1 fruit fly cellular context compared by ENCODE assay signal in the genomic region with DNA sequence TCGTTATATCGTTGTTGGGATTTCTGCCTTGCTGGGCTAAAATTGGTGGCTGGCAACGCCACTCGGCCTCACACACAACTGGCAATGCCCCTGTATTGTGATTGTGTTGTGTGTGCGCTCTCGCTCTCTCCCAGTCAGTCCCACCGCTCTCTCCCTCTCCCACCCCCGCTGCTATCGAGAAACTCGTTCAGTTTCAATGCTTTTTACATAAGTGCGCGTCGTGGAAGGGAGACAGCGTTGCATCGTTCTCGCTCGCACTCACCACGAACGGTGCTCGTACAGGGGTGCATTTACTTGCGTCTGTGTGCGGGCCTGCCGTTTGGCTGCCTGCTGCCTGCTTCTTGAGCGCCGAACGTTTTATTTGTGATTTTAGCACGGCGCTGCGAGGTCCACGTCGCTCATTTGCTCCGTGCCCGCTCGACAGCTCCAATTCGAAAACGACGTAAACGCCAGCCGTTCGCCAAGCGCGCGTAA.
A peak's percentile ranks its signal among the peaks of the same experiment; 100 is the strongest.
TF ChIP-seq lines count a peak whose summit lies in the region.

No protein-coding gene starts in this region.

TF ChIP-seq in whole organism, embryonic, 481 proteins besides CTCF, POLR2A, EP300 and RAD21 (continued from another document and continues in another):
- TF ChIP-seq sc (optimal IDR thresholded peaks at IDR 0.05; lab: Kevin White, UChicago) (no peak), sc (GFP tag; optimal IDR thresholded peaks at IDR 0.05; lab: Kevin White, UChicago) (no peak), Antp (GFP tag; optimal IDR thresholded peaks at IDR 0.05; lab: Kevin White, UChicago) (peak; percentile 6), CG5245 (GFP tag; optimal IDR thresholded peaks at IDR 0.05; lab: Kevin White, UChicago) (peak; percentile 4), CG8290 (GFP tag; optimal IDR thresholded peaks at IDR 0.05; lab: Kevin White, UChicago) (no peak), CG8290 (tag; optimal IDR thresholded peaks at IDR 0.05; lab: Kevin White, UChicago) (peak in 1 of 2 experiments; percentile 92), E2f2 (GFP tag; IDR thresholded peaks at IDR 0.05; lab: Robert Waterston, UW) (no peak), nmo (GFP tag; optimal IDR thresholded peaks at IDR 0.05; lab: Kevin White, UChicago) (peak; percentile 41), zen (tag; optimal IDR thresholded peaks at IDR 0.05; lab: Kevin White, UChicago) (peak; percentile 64), vvl (GFP tag; IDR thresholded peaks at IDR 0.05; lab: Robert Waterston, UW) (no peak), ap (GFP tag; IDR thresholded peaks at IDR 0.05; lab: Robert Waterston, UW) (no peak), Hr39 (optimal IDR thresholded peaks at IDR 0.05; lab: Kevin White, UChicago) (no peak), CG2678 (tag; optimal IDR thresholded peaks at IDR 0.05; lab: Kevin White, UChicago) (peak; percentile 29), Trl (optimal IDR thresholded peaks at IDR 0.05; lab: Kevin White, UChicago) (peak; percentile 95 to 97), Trl (GFP tag; optimal IDR thresholded peaks at IDR 0.05; lab: Kevin White, UChicago) (peak; percentile 70), Mes4 (GFP tag; optimal IDR thresholded peaks at IDR 0.05; lab: Kevin White, UChicago) (peak; percentile 1), mirr (GFP tag; optimal IDR thresholded peaks at IDR 0.05; lab: Kevin White, UChicago) (peak; percentile 91), HmgZ (tag; optimal IDR thresholded peaks at IDR 0.05; lab: Kevin White, UChicago) (peak; percentile 89), ind (GFP tag; optimal IDR thresholded peaks at IDR 0.05; lab: Kevin White, UChicago) (no peak), CG7745 (tag; optimal IDR thresholded peaks at IDR 0.05; lab: Kevin White, UChicago) (peak; percentile 53), Lpt (GFP tag; optimal IDR thresholded peaks at IDR 0.05; lab: Kevin White, UChicago) (no peak), CG9797 (GFP tag; optimal IDR thresholded peaks at IDR 0.05; lab: Kevin White, UChicago) (no peak), Nf-YA (GFP tag; IDR thresholded peaks at IDR 0.05; lab: Robert Waterston, UW) (no peak), her (GFP tag; optimal IDR thresholded peaks at IDR 0.05; lab: Kevin White, UChicago) (peak; percentile 67), CG33557 (GFP tag; optimal IDR thresholded peaks at IDR 0.05; lab: Kevin White, UChicago) (peak; percentile 27), Dll (GFP tag; IDR thresholded peaks at IDR 0.05; lab: Robert Waterston, UW; ENCODE audit: partially characterized antibody) (no peak), CG31365 (tag; optimal IDR thresholded peaks at IDR 0.05; lab: Kevin White, UChicago) (peak; percentile 65), CG17829 (tag; optimal IDR thresholded peaks at IDR 0.05; lab: Kevin White, UChicago) (peak; percentile 71), CG32532 (GFP tag; IDR thresholded peaks at IDR 0.05; lab: Robert Waterston, UW) (no peak), CG18599 (GFP tag; optimal IDR thresholded peaks at IDR 0.05; lab: Kevin White, UChicago) (peak; percentile 77), Hey (tag; optimal IDR thresholded peaks at IDR 0.05; lab: Kevin White, UChicago) (peak; percentile 83), CG15269 (tag; optimal IDR thresholded peaks at IDR 0.05; lab: Kevin White, UChicago) (peak; percentile 22), yki (optimal IDR thresholded peaks at IDR 0.05; lab: Kevin White, UChicago) (peak; percentile 87), D (optimal IDR thresholded peaks at IDR 0.05; lab: Kevin White, UChicago) (peak; percentile 96), D (GFP tag; optimal IDR thresholded peaks at IDR 0.05; lab: Kevin White, UChicago) (peak; percentile 20), CG10321 (GFP tag; IDR thresholded peaks at IDR 0.05; lab: Robert Waterston, UW) (no peak), Usf (GFP tag; optimal IDR thresholded peaks at IDR 0.05; lab: Kevin White, UChicago) (no peak), nom (GFP tag; optimal IDR thresholded peaks at IDR 0.05; lab: Kevin White, UChicago) (peak; percentile 90), CG10462 (GFP tag; optimal IDR thresholded peaks at IDR 0.05; lab: Kevin White, UChicago) (peak; percentile 26), run (tag; optimal IDR thresholded peaks at IDR 0.05; lab: Kevin White, UChicago) (no peak), CG9215 (GFP tag; IDR thresholded peaks at IDR 0.05; lab: Robert Waterston, UW) (no peak), CG3847 (GFP tag; IDR thresholded peaks at IDR 0.05; lab: Robert Waterston, UW) (no peak), Rx (GFP tag; IDR thresholded peaks at IDR 0.05; lab: Robert Waterston, UW) (no peak), cato (GFP tag; optimal IDR thresholded peaks at IDR 0.05; lab: Kevin White, UChicago; ENCODE audit: borderline replicate concordance) (no peak), Blimp-1 (GFP tag; optimal IDR thresholded peaks at IDR 0.05; lab: Kevin White, UChicago) (peak; percentile 5), CG2116 (GFP tag; optimal IDR thresholded peaks at IDR 0.05; lab: Kevin White, UChicago) (peak; percentile 95), twi (tag; optimal IDR thresholded peaks at IDR 0.05; lab: Kevin White, UChicago) (peak; percentile 65), so (GFP tag; IDR thresholded peaks at IDR 0.05; lab: Robert Waterston, UW) (no peak), CG15073 (GFP tag; optimal IDR thresholded peaks at IDR 0.05; lab: Kevin White, UChicago) (no peak), eve (GFP tag; optimal IDR thresholded peaks at IDR 0.05; lab: Kevin White, UChicago) (no peak), toy (GFP tag; IDR thresholded peaks at IDR 0.05; lab: Robert Waterston, UW) (no peak), gem (tag; optimal IDR thresholded peaks at IDR 0.05; lab: Kevin White, UChicago) (no peak), sqz (GFP tag; optimal IDR thresholded peaks at IDR 0.05; lab: Kevin White, UChicago) (peak; percentile 75), Eip74EF (GFP tag; optimal IDR thresholded peaks at IDR 0.05; lab: Kevin White, UChicago) (peak in 1 of 2 experiments; percentile 64), CG7372 (GFP tag; IDR thresholded peaks at IDR 0.05; lab: Robert Waterston, UW) (no peak), NfI (GFP tag; optimal IDR thresholded peaks at IDR 0.05; lab: Kevin White, UChicago) (no peak), usp (GFP tag; optimal IDR thresholded peaks at IDR 0.05; lab: Kevin White, UChicago) (no peak), Pdp1 (GFP tag; optimal IDR thresholded peaks at IDR 0.05; lab: Kevin White, UChicago) (peak in 1 of 2 experiments; percentile 100), CG34376 (GFP tag; optimal IDR thresholded peaks at IDR 0.05; lab: Kevin White, UChicago) (peak; percentile 93), Doc3 (GFP tag; IDR thresholded peaks at IDR 0.05; lab: Robert Waterston, UW; ENCODE audit: partially characterized antibody) (no peak), dm (GFP tag; optimal IDR thresholded peaks at IDR 0.05; lab: Kevin White, UChicago) (peak; percentile 53), nerfin-1 (tag; optimal IDR thresholded peaks at IDR 0.05; lab: Kevin White, UChicago) (peak; percentile 60), slp2 (GFP tag; optimal IDR thresholded peaks at IDR 0.05; lab: Kevin White, UChicago) (no peak), fd96Cb (tag; optimal IDR thresholded peaks at IDR 0.05; lab: Kevin White, UChicago) (no peak), CG12391 (tag; optimal IDR thresholded peaks at IDR 0.05; lab: Kevin White, UChicago) (no peak), CG11695 (GFP tag; IDR thresholded peaks at IDR 0.05; lab: Robert Waterston, UW) (no peak), CG11504 (tag; optimal IDR thresholded peaks at IDR 0.05; lab: Kevin White, UChicago) (peak; percentile 34), CG10543 (GFP tag; optimal IDR thresholded peaks at IDR 0.05; lab: Kevin White, UChicago) (peak; percentile 100), Side (GFP tag; optimal IDR thresholded peaks at IDR 0.05; lab: Kevin White, UChicago) (peak; percentile 13), CG9609 (GFP tag; optimal IDR thresholded peaks at IDR 0.05; lab: Kevin White, UChicago) (no peak), Doc2 (GFP tag; IDR thresholded peaks at IDR 0.05; lab: Robert Waterston, UW) (no peak), CG12659 (GFP tag; optimal IDR thresholded peaks at IDR 0.05; lab: Kevin White, UChicago) (peak; percentile 49), CG6854 (GFP tag; optimal IDR thresholded peaks at IDR 0.05; lab: Kevin White, UChicago) (peak; percentile 30), Taf1 (GFP tag; IDR thresholded peaks at IDR 0.05; lab: Robert Waterston, UW) (no peak), D19A (tag; optimal IDR thresholded peaks at IDR 0.05; lab: Kevin White, UChicago) (peak; percentile 49), CG2875 (GFP tag; optimal IDR thresholded peaks at IDR 0.05; lab: Kevin White, UChicago) (no peak), pfk (GFP tag; optimal IDR thresholded peaks at IDR 0.05; lab: Kevin White, UChicago) (peak; percentile 83), CG17912 (GFP tag; optimal IDR thresholded peaks at IDR 0.05; lab: Kevin White, UChicago) (peak; percentile 66), CG30431 (GFP tag; optimal IDR thresholded peaks at IDR 0.05; lab: Kevin White, UChicago) (no peak), Awh (GFP tag; IDR thresholded peaks at IDR 0.05; lab: Robert Waterston, UW) (no peak), CG16813 (GFP tag; IDR thresholded peaks at IDR 0.05; lab: Robert Waterston, UW; ENCODE audit: partially characterized antibody) (no peak), Xrp1 (GFP tag; IDR thresholded peaks at IDR 0.05; lab: Robert Waterston, UW) (no peak), CG2712 (tag; optimal IDR thresholded peaks at IDR 0.05; lab: Kevin White, UChicago) (peak; percentile 28), CG12219 (GFP tag; optimal IDR thresholded peaks at IDR 0.05; lab: Kevin White, UChicago) (no peak), Fer1 (GFP tag; optimal IDR thresholded peaks at IDR 0.05; lab: Kevin White, UChicago) (peak; percentile 81), ATbp (GFP tag; optimal IDR thresholded peaks at IDR 0.05; lab: Kevin White, UChicago) (no peak), ash1 (GFP tag; optimal IDR thresholded peaks at IDR 0.05; lab: Kevin White, UChicago) (peak; percentile 88), Lhr (GFP tag; optimal IDR thresholded peaks at IDR 0.05; lab: Kevin White, UChicago) (no peak), Hr51 (GFP tag; optimal IDR thresholded peaks at IDR 0.05; lab: Kevin White, UChicago) (peak; percentile 48 to 60), MESR4 (GFP tag; optimal IDR thresholded peaks at IDR 0.05; lab: Kevin White, UChicago) (peak; percentile 36), Aef1 (GFP tag; IDR thresholded peaks at IDR 0.05; lab: Robert Waterston, UW) (no peak), lbe (GFP tag; optimal IDR thresholded peaks at IDR 0.05; lab: Kevin White, UChicago) (peak; percentile 72), Abd-B (GFP tag; optimal IDR thresholded peaks at IDR 0.05; lab: Kevin White, UChicago) (peak; percentile 41), jumu (GFP tag; optimal IDR thresholded peaks at IDR 0.05; lab: Kevin White, UChicago) (peak; percentile 14), gsb (GFP tag; IDR thresholded peaks at IDR 0.05; lab: Robert Waterston, UW) (no peak), CG32767 (GFP tag; IDR thresholded peaks at IDR 0.05; lab: Robert Waterston, UW) (no peak), tll (GFP tag; optimal IDR thresholded peaks at IDR 0.05; lab: Kevin White, UChicago) (peak in 1 of 2 experiments; percentile 42), sens-2 (GFP tag; IDR thresholded peaks at IDR 0.05; lab: Robert Waterston, UW) (no peak), onecut (GFP tag; IDR thresholded peaks at IDR 0.05; lab: Robert Waterston, UW) (peak; percentile 41; the same call in 1 of the 2 replicates), gcm (GFP tag; optimal IDR thresholded peaks at IDR 0.05; lab: Kevin White, UChicago) (peak; percentile 90), cwo (GFP tag; optimal IDR thresholded peaks at IDR 0.05; lab: Kevin White, UChicago) (peak; percentile 86), Xbp1 (GFP tag; optimal IDR thresholded peaks at IDR 0.05; lab: Kevin White, UChicago) (peak; percentile 28), CG17568 (GFP tag; optimal IDR thresholded peaks at IDR 0.05; lab: Kevin White, UChicago) (no peak), CG1233 (GFP tag; optimal IDR thresholded peaks at IDR 0.05; lab: Kevin White, UChicago) (no peak), CG7786 (GFP tag; optimal IDR thresholded peaks at IDR 0.05; lab: Kevin White, UChicago) (no peak), CG5180 (GFP tag; optimal IDR thresholded peaks at IDR 0.05; lab: Kevin White, UChicago) (peak; percentile 95), sug (tag; optimal IDR thresholded peaks at IDR 0.05; lab: Kevin White, UChicago) (peak; percentile 86), Poxn (GFP tag; IDR thresholded peaks at IDR 0.05; lab: Robert Waterston, UW) (no peak), maf-S (GFP tag; optimal IDR thresholded peaks at IDR 0.05; lab: Kevin White, UChicago) (peak; percentile 33), CG13624 (GFP tag; optimal IDR thresholded peaks at IDR 0.05; lab: Kevin White, UChicago) (peak; percentile 72), CG1647 (GFP tag; optimal IDR thresholded peaks at IDR 0.05; lab: Kevin White, UChicago) (peak; percentile 39), HLHmδ (GFP tag; optimal IDR thresholded peaks at IDR 0.05; lab: Kevin White, UChicago) (peak; percentile 55), CG12942 (GFP tag; optimal IDR thresholded peaks at IDR 0.05; lab: Kevin White, UChicago) (no peak), gsb-n (tag; optimal IDR thresholded peaks at IDR 0.05; lab: Kevin White, UChicago) (peak; percentile 26), CG6254 (GFP tag; optimal IDR thresholded peaks at IDR 0.05; lab: Kevin White, UChicago) (peak; percentile 27), insv (GFP tag; optimal IDR thresholded peaks at IDR 0.05; lab: Kevin White, UChicago) (peak in 1 of 2 experiments; percentile 79), CG12299 (tag; optimal IDR thresholded peaks at IDR 0.05; lab: Kevin White, UChicago) (peak; percentile 51), YL-1 (GFP tag; optimal IDR thresholded peaks at IDR 0.05; lab: Kevin White, UChicago) (no peak), crc (GFP tag; optimal IDR thresholded peaks at IDR 0.05; lab: Kevin White, UChicago) (no peak), CG3163 (GFP tag; optimal IDR thresholded peaks at IDR 0.05; lab: Kevin White, UChicago) (peak; percentile 42), tup (GFP tag; optimal IDR thresholded peaks at IDR 0.05; lab: Kevin White, UChicago) (no peak), corto (GFP tag; optimal IDR thresholded peaks at IDR 0.05; lab: Kevin White, UChicago) (no peak), BtbVII (GFP tag; optimal IDR thresholded peaks at IDR 0.05; lab: Kevin White, UChicago) (peak; percentile 26), Med (GFP tag; lab: Kevin White, UChicago) (peak; percentile 97), CG16815 (GFP tag; optimal IDR thresholded peaks at IDR 0.05; lab: Kevin White, UChicago) (no peak), trem (tag; optimal IDR thresholded peaks at IDR 0.05; lab: Kevin White, UChicago) (peak; percentile 50), exex (tag; optimal IDR thresholded peaks at IDR 0.05; lab: Kevin White, UChicago) (peak; percentile 10), B-H1 (GFP tag; IDR thresholded peaks at IDR 0.05; lab: Robert Waterston, UW) (no peak), kni (GFP tag; optimal IDR thresholded peaks at IDR 0.05; lab: Kevin White, UChicago) (peak; percentile 100), CG12769 (tag; optimal IDR thresholded peaks at IDR 0.05; lab: Kevin White, UChicago) (peak; percentile 95)
